Worm (Caenorhabditis elegans) whole organism, L4 larva: ENCODE measurements around the gene F28A10.13.

ENCODE experiments used
- D1046.2 ChIP-seq: fragments of 200-800 bp; sonication (Bioruptor generic); IDR thresholded peaks from 2 replicates; pipeline ENCODE4 v1.3.6; 2022; ENCODE audit warnings: missing genetic modification characterization, missing compliant biosample characterization
- F10B5.3 ChIP-seq: sonication (generic microtip); optimal IDR thresholded peaks from 2 replicates; lab custom pipeline; 2016; ENCODE audit warnings: mild to moderate bottlenecking, missing genetic modification characterization, missing compliant biosample characterization
- F26F4.8 ChIP-seq: fragments of 200-800 bp; sonication (Bioruptor generic); conservative IDR thresholded peaks from 2 replicates; pipeline ENCODE4 v1.3.6; 2022; ENCODE audit warnings: missing genetic modification characterization, missing compliant biosample characterization
- F37D6.2 ChIP-seq: sonication (generic microtip); optimal IDR thresholded peaks from 2 replicates; lab custom pipeline; 2016; ENCODE audit warnings: mild to moderate bottlenecking, missing genetic modification characterization, missing compliant biosample characterization
- F49E8.2 ChIP-seq: sonication (generic microtip); optimal IDR thresholded peaks from 2 replicates; lab custom pipeline; 2016; ENCODE audit warnings: missing compliant biosample characterization, mild to moderate bottlenecking, missing genetic modification characterization, borderline replicate concordance
- Y105C5A.15 ChIP-seq: fragments of 200-800 bp; sonication (Bioruptor generic); IDR thresholded peaks from 2 replicates; pipeline ENCODE4 v1.3.6; 2022; ENCODE audit warnings: missing genetic modification characterization, missing compliant biosample characterization
- Y48G9A.11 ChIP-seq: fragments of 200-800 bp; sonication (Bioruptor generic); IDR thresholded peaks from 2 replicates; pipeline ENCODE4 v1.3.6; 2022; ENCODE audit warnings: missing genetic modification reagents, missing genetic modification characterization, missing compliant biosample characterization
- Y5F2A.4 ChIP-seq: fragments of 200-800 bp; sonication (Bioruptor generic); optimal IDR thresholded peaks from 2 replicates; lab custom pipeline; 2018; ENCODE audit warnings: mild to moderate bottlenecking, missing genetic modification characterization, missing compliant biosample characterization
- aly-2 ChIP-seq: sonication (generic microtip); optimal IDR thresholded peaks from 2 replicates; lab custom pipeline; 2018; ENCODE audit warnings: missing biosample characterization, missing genetic modification characterization
- ama-1 ChIP-seq: fragments of 150-350 bp; optimal IDR thresholded peaks from 2 replicates; lab custom pipeline; 2014; ENCODE audit warnings: inconsistent platforms, mixed read lengths
- arid-1 ChIP-seq: fragments of 200-800 bp; sonication (Bioruptor generic); conservative IDR thresholded peaks from 2 replicates; pipeline ENCODE4 v1.3.6; 2022; ENCODE audit warnings: missing genetic modification reagents, missing genetic modification characterization, missing compliant biosample characterization
- ceh-44 ChIP-seq: fragments of 200-800 bp; sonication (Bioruptor generic); IDR thresholded peaks from 2 replicates; pipeline ENCODE4 v1.3.6; 2022; ENCODE audit warnings: missing genetic modification reagents, missing genetic modification characterization, missing compliant biosample characterization
- daf-19 ChIP-seq: fragments of 200-800 bp; sonication (Bioruptor generic); conservative IDR thresholded peaks from 2 replicates; pipeline ENCODE4 v1.3.6; 2022; ENCODE audit warnings: missing genetic modification characterization, missing compliant biosample characterization
- daf-8 ChIP-seq: fragments of 200-800 bp; sonication (Bioruptor generic); IDR thresholded peaks from 2 replicates; pipeline ENCODE4 v1.3.6; 2022; ENCODE audit warnings: missing genetic modification characterization, missing compliant biosample characterization
- egl-27 ChIP-seq: sonication (generic microtip); optimal IDR thresholded peaks from 3 replicates; lab custom pipeline; 2017; ENCODE audit warnings: missing biosample characterization, missing genetic modification reagents, missing genetic modification characterization
- egl-43 ChIP-seq: fragments of 200-800 bp; sonication (Bioruptor generic); IDR thresholded peaks from 2 replicates; pipeline ENCODE4 v1.3.6; 2022; ENCODE audit warnings: missing genetic modification reagents, missing genetic modification characterization, missing compliant biosample characterization
- gei-8 ChIP-seq: fragments of 200-800 bp; sonication (Bioruptor generic); optimal IDR thresholded peaks from 2 replicates; lab custom pipeline; 2018; ENCODE audit warnings: mild to moderate bottlenecking, missing genetic modification characterization, missing compliant biosample characterization
- hif-1 ChIP-seq, 2 experiments: sonication (generic microtip); optimal IDR thresholded peaks; 2 replicates each; lab custom pipeline; 2016 to 2017; ENCODE audit warnings: missing compliant biosample characterization in 2 of 2, missing genetic modification characterization in 2 of 2, missing genetic modification reagents in 2 of 2, missing genotype in 2 of 2, mild to moderate bottlenecking in 1 of 2
- hlh-11 ChIP-seq: fragments of 200-800 bp; sonication (Bioruptor generic); optimal IDR thresholded peaks from 2 replicates; lab custom pipeline; 2018; ENCODE audit warnings: mild to moderate bottlenecking, missing genetic modification characterization, missing compliant biosample characterization
- jun-1 ChIP-seq: fragments of 150-350 bp; optimal IDR thresholded peaks from 2 replicates; lab custom pipeline; 2014; ENCODE audit warnings: missing biosample characterization, missing genetic modification reagents, missing genetic modification characterization
- lin-1 ChIP-seq: fragments of 200-800 bp; sonication (Bioruptor generic); IDR thresholded peaks from 2 replicates; pipeline ENCODE4 v1.3.6; 2022; ENCODE audit warnings: missing genetic modification reagents, missing genetic modification characterization, missing compliant biosample characterization
- lin-13 ChIP-seq: fragments of 150-350 bp; optimal IDR thresholded peaks from 2 replicates; lab custom pipeline; 2014; ENCODE audit warnings: missing biosample characterization, missing genetic modification reagents, missing genetic modification characterization
- lin-29 ChIP-seq: fragments of 200-800 bp; sonication (Bioruptor generic); IDR thresholded peaks from 2 replicates; pipeline ENCODE4 v1.3.6; 2022; ENCODE audit warnings: missing genetic modification reagents, missing genetic modification characterization, missing compliant biosample characterization
- lin-39 ChIP-seq: fragments of 150-350 bp; optimal IDR thresholded peaks from 2 replicates; lab custom pipeline; 2014; ENCODE audit warnings: missing biosample characterization, missing genetic modification reagents, missing genetic modification characterization
- madf-5 ChIP-seq, 2 experiments: fragments of 200-800 bp; sonication (Bioruptor generic); IDR thresholded peaks; 2 replicates each; pipeline ENCODE4 v1.3.6; 2022; ENCODE audit warnings: missing compliant biosample characterization in 2 of 2, missing genetic modification characterization in 2 of 2
- mep-1 ChIP-seq: fragments of 150-350 bp; sonication (generic microtip); optimal IDR thresholded peaks from 3 replicates; lab custom pipeline; 2014; ENCODE audit warnings: missing biosample characterization, missing genetic modification characterization
- mes-2 ChIP-seq: sonication (generic microtip); optimal IDR thresholded peaks from 2 replicates; lab custom pipeline; 2016; ENCODE audit warnings: missing genotype, mild to moderate bottlenecking, missing genetic modification characterization, missing compliant biosample characterization; ENCODE audit not compliant: poor library complexity, severe bottlenecking
- mxl-3 ChIP-seq: fragments of 200-800 bp; sonication (Bioruptor generic); optimal IDR thresholded peaks from 2 replicates; lab custom pipeline; 2018; ENCODE audit warnings: mild to moderate bottlenecking, missing genetic modification characterization, missing compliant biosample characterization
- nhr-102 ChIP-seq: sonication (generic microtip); optimal IDR thresholded peaks from 2 replicates; lab custom pipeline; 2016; ENCODE audit warnings: mild to moderate bottlenecking, missing genetic modification characterization, moderate library complexity, missing compliant biosample characterization
- nhr-237 ChIP-seq: sonication (generic microtip); optimal IDR thresholded peaks from 2 replicates; lab custom pipeline; 2017; ENCODE audit warnings: missing biosample characterization, missing genetic modification characterization
- nhr-28 ChIP-seq: fragments of 150-350 bp; optimal IDR thresholded peaks from 2 replicates; lab custom pipeline; 2014; ENCODE audit warnings: missing biosample characterization, missing genetic modification characterization
- nhr-41 ChIP-seq: fragments of 200-800 bp; sonication (Bioruptor generic); IDR thresholded peaks from 2 replicates; pipeline ENCODE4 v1.3.6; 2022; ENCODE audit warnings: missing genetic modification reagents, missing genetic modification characterization, missing compliant biosample characterization
- pqm-1 ChIP-seq: sonication (generic microtip); optimal IDR thresholded peaks from 2 replicates; lab custom pipeline; 2017; ENCODE audit warnings: missing biosample characterization, missing genetic modification characterization
- tag-97 ChIP-seq: fragments of 200-800 bp; sonication (Bioruptor generic); IDR thresholded peaks from 2 replicates; pipeline ENCODE4 v1.3.6; 2022; ENCODE audit warnings: missing genetic modification characterization, missing compliant biosample characterization
- unc-39 ChIP-seq: sonication (generic microtip); optimal IDR thresholded peaks from 2 replicates; lab custom pipeline; 2017; ENCODE audit warnings: missing biosample characterization, missing genetic modification characterization
- unc-62 ChIP-seq, 3 experiments: fragments of 150-350 bp in 1 of 3; sonication (generic microtip); optimal IDR thresholded peaks in 2 of 3; peaks in 1 of 3; 1 replicate in 1 of 3; 2 replicates in 2 of 3; lab custom pipeline; 2014 to 2017; ENCODE audit warnings: missing biosample characterization in 3 of 3, missing genetic modification characterization in 3 of 3, missing genetic modification reagents in 3 of 3, missing genotype in 1 of 3
- vab-7 ChIP-seq: fragments of 200-800 bp; sonication (Bioruptor generic); IDR thresholded peaks from 2 replicates; pipeline ENCODE4 v1.3.6; 2022; ENCODE audit warnings: missing genetic modification reagents, missing genetic modification characterization, missing compliant biosample characterization

F28A10.13 gene

DNA sequence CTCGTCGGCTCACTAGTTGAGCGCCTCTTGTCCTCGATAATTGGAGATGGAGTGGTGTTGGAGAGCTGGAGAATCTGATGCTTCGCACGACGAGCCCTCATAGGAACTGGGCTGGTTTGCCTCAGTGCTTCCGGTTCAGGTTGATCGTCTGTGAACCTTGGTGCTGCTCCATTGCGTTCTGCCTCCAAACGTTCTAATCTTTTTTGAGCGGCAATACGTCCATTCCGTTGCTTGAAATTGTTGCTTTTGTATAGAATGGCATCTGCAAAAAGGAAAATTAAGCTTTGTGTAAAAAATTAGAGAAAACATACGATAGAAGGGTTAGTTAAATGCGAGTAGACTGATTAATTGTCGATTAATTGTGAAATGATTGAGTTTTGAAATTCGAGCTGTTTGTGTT, 35.7 kb upstream of the F28A10.13 start, which contains the start of gene F46F5.5:
Gene F46F5.5, minus strand, starts transcription at position 101 of the 400 bp plus-strand sequence.
- TF ChIP-seq hif-1 (tag; optimal IDR thresholded peaks at IDR 0.05; lab: Kevin White, UChicago) (no peak), daf-8 (GFP tag; lab: Robert Waterston, UW) (no peak), vab-7 (no peak), unc-39 (tag; lab: Kevin White, UChicago) (no peak), daf-19 (GFP tag; lab: Robert Waterston, UW) (no peak), F10B5.3 (tag; lab: Kevin White, UChicago) (no peak), lin-1 (GFP tag; lab: Robert Waterston, UW) (no peak), mep-1 (tag; lab: Kevin White, UChicago) (no peak), pqm-1 (tag; lab: Kevin White, UChicago) (no peak), egl-43 (GFP tag; lab: Robert Waterston, UW) (no peak), lin-13 (no peak), aly-2 (no peak), arid-1 (GFP tag; lab: Robert Waterston, UW) (no peak), tag-97 (no peak), lin-39 (no peak), F26F4.8 (no peak)

DNA sequence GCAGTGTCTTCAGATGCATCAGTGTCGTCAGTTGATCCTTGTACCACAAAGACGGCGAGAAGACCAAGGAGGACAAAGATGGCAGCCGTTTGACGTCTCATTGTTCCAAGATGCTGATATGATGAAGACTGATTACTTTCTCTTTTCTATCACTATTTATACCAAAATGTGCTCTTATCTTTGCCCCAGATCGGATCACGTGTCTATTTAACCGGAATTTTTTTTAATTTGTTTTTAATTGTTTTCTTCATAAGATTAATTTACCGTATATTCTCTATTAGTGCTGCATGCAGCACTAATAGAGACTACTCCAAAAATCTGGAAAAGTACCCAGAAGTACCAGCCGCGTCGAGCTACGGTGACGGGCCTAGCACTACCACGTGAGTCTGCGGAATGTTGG, 33.9 kb upstream of the F28A10.13 start, which contains the start of gene msrp-3:
Gene msrp-3, minus strand, starts transcription at position 101 of the 400 bp plus-strand sequence.
- TF ChIP-seq lin-39 (no peak), mxl-3 (GFP tag; lab: Kevin White, UChicago) (no peak), nhr-28 (no peak), nhr-237 (tag; lab: Kevin White, UChicago) (no peak), hif-1 (tag; optimal IDR thresholded peaks at IDR 0.05; lab: Kevin White, UChicago) (no peak), F37D6.2 (tag; lab: Kevin White, UChicago) (no peak), F26F4.8 (no peak), D1046.2 (GFP tag; lab: Robert Waterston, UW) (no peak), gei-8 (GFP tag; lab: Kevin White, UChicago) (no peak), Y5F2A.4 (GFP tag; lab: Kevin White, UChicago) (no peak), ama-1 (lab: Kevin White, UChicago) (no peak), Y105C5A.15 (GFP tag; lab: Robert Waterston, UW) (no peak), arid-1 (GFP tag; lab: Robert Waterston, UW) (no peak), lin-29 (no peak), lin-1 (GFP tag; lab: Robert Waterston, UW) (no peak), egl-27 (tag; lab: Kevin White, UChicago) (no peak)

- TF ChIP-seq jun-1 (tag; lab: Kevin White, UChicago), result no peak
- no peak for TF ChIP-seq ama-1 (lab: Kevin White, UChicago)
- no peak for TF ChIP-seq ceh-44
- TF ChIP-seq aly-2, result no peak
- TF ChIP-seq F10B5.3 (tag; lab: Kevin White, UChicago), result no peak
- no peak for TF ChIP-seq hlh-11 (tag; lab: Kevin White, UChicago)
- no peak for TF ChIP-seq madf-5 (GFP tag; IDR thresholded peaks at IDR 0.05; lab: Robert Waterston, UW)
- no peak for TF ChIP-seq nhr-41 (GFP tag; lab: Robert Waterston, UW)
- no peak for TF ChIP-seq mes-2 (tag; lab: Kevin White, UChicago)
- no peak for TF ChIP-seq Y48G9A.11 (GFP tag; lab: Robert Waterston, UW)
- TF ChIP-seq F49E8.2, result no peak
- TF ChIP-seq Y5F2A.4 (GFP tag; lab: Kevin White, UChicago), result no peak
- TF ChIP-seq, all 104 proteins: peak for 0
Observed at ce11 chrII:820519-820918, 28.1 kb upstream of the F28A10.13 start, which contains the start of gene F46F5.7. TSS of gene F46F5.7 (minus strand) at chrII:820619.

DNA sequence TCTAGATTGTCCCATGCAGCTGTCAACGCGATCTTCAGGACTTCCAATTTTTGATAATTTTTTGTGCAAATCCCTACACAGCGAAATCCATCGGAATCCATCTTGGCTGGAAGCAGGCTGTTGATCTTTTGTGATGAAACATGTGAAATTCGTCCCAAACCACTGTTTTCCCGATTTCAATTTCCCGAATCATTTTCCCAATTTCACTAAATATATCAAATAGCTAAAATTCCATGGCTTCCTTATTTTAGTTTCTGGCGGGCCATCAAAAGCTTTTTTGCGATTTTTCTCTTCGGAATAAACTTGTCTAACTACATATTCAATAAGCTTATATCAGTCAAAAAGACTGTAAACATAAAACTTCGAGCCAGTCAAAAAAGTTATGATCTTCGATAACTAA, 27.1 kb upstream of the F28A10.13 start, which contains the start of gene F46F5.8:
Gene F46F5.8, minus strand, starts transcription at position 101 of the 400 bp plus-strand sequence.
- no peak for TF ChIP-seq nhr-102
- TF ChIP-seq unc-62 (GFP tag; optimal IDR thresholded peaks at IDR 0.05 in 1 of 2; lab: Kevin White, UChicago), result peak in 1 of 2 experiments; percentile 73
- TF ChIP-seq unc-62 (tag; optimal IDR thresholded peaks at IDR 0.05; lab: Kevin White, UChicago), result no peak
- TF ChIP-seq, all 104 proteins: peak for 1
